Worm (Caenorhabditis elegans) whole organism, L4/young adult: ENCODE measurements around the gene F56D6.8.
"Not testable (repeated sequence)": the region's sequence is repeated elsewhere in the genome, so short reads cannot be mapped to it uniquely, and the experiment has no call there.

ENCODE experiments used
- W03F9.2 ChIP-seq: fragments of 150-350 bp; optimal IDR thresholded peaks from 2 replicates; lab custom pipeline; 2014; ENCODE audit warnings: missing biosample characterization, missing genetic modification characterization
- dao-5 ChIP-seq: sonication (generic microtip); optimal IDR thresholded peaks from 2 replicates; lab custom pipeline; 2016; ENCODE audit warnings: missing genotype, missing genetic modification characterization, moderate library complexity, missing compliant biosample characterization
- him-1 ChIP-seq: sonication (generic microtip); optimal IDR thresholded peaks from 2 replicates; lab custom pipeline; 2016; ENCODE audit warnings: missing genotype, missing genetic modification reagents, missing genetic modification characterization, missing compliant biosample characterization

The F56D6.8 gene

ce11 chrIV:3911848-3912247 lies 17.6 kb upstream of the F56D6.8 start, which contains the start of gene F56D6.18:
Gene F56D6.18, minus strand, starts transcription at chrIV:3911948.
- not testable (repeated sequence) for TF ChIP-seq W03F9.2, him-1, dao-5 (tag; lab: Kevin White, UChicago)

ce11 chrIV:3909114-3909513 lies 14.9 kb upstream of the F56D6.8 start, which contains the start of gene F56D6.13:
Gene F56D6.13, plus strand, starts transcription at chrIV:3909414.
- no peak for TF ChIP-seq dao-5 (tag; lab: Kevin White, UChicago)
- TF ChIP-seq W03F9.2 (tag; lab: Kevin White, UChicago), result no peak
- TF ChIP-seq him-1 (tag; lab: Kevin White, UChicago), result no peak

ce11 chrIV:3907506-3908188 lies 13.4 kb upstream of the F56D6.8 start, which contains the start of the genes F56D6.22 and F56D6.12:
Gene F56D6.22, minus strand, starts transcription at chrIV:3907606.
Gene F56D6.12, plus strand, starts transcription at chrIV:3908138.
- no peak for TF ChIP-seq W03F9.2 (tag; lab: Kevin White, UChicago)
- no peak for TF ChIP-seq dao-5 (tag; lab: Kevin White, UChicago)
- no peak for TF ChIP-seq him-1 (tag; lab: Kevin White, UChicago)

ce11 chrIV:3906393-3906792 lies 12.2 kb upstream of the F56D6.8 start, which contains the start of gene F56D6.11:
Gene F56D6.11, minus strand, starts transcription at chrIV:3906493.
- no peak for TF ChIP-seq W03F9.2 (tag; lab: Kevin White, UChicago)
- TF ChIP-seq him-1 (tag; lab: Kevin White, UChicago), result no peak
- no peak for TF ChIP-seq dao-5 (tag; lab: Kevin White, UChicago)

ce11 chrIV:3904620-3905019 lies 10.4 kb upstream of the F56D6.8 start, which contains the start of gene F56D6.21:
Gene F56D6.21, plus strand, starts transcription at chrIV:3904920.
- TF ChIP-seq W03F9.2 (tag; lab: Kevin White, UChicago), result no peak
- no peak for TF ChIP-seq him-1 (tag; lab: Kevin White, UChicago)
- no peak for TF ChIP-seq dao-5 (tag; lab: Kevin White, UChicago)

ce11 chrIV:3902955-3903354 lies 8.7 kb upstream of the F56D6.8 start, which contains the start of gene F56D6.6:
Gene F56D6.6, plus strand, starts transcription at chrIV:3903255.
- no peak for TF ChIP-seq W03F9.2 (tag; lab: Kevin White, UChicago)

ce11 chrIV:3899719-3900554 lies 5.7 kb upstream of the F56D6.8 start, which contains the start of gene srz-62:
Gene srz-62, plus strand, starts transcription at chrIV:3900504.
- no peak for TF ChIP-seq W03F9.2 (tag; lab: Kevin White, UChicago)
- TF ChIP-seq him-1 (tag; lab: Kevin White, UChicago), result no peak
- TF ChIP-seq dao-5 (tag; lab: Kevin White, UChicago), result no peak

DNA sequence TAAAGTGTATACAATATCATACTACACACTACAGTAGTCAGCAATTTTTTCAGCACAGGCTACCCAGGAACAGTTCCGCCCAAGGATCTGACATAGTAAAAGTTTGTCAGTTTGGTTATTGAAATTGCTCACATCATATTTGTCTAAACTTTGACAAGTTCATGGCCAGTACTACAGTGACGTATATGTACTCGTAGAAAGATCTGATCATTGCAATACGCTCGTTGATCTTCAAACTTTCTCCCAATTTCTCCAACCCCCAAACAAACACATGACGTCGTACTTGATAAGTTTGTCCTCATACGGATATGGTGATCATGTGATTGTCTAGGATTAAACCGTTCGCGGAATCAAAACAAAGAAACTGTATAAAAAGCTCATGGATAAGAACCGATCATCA lies 540 bp upstream of the F56D6.8 start, which contains the start of gene dct-8:
Gene dct-8 (plus strand): TSS at position 301 of the 400 bp plus-strand sequence.
- TF ChIP-seq him-1 (tag; lab: Kevin White, UChicago) (no peak), dao-5 (tag; lab: Kevin White, UChicago) (no peak), W03F9.2 (tag; lab: Kevin White, UChicago) (no peak)

DNA sequence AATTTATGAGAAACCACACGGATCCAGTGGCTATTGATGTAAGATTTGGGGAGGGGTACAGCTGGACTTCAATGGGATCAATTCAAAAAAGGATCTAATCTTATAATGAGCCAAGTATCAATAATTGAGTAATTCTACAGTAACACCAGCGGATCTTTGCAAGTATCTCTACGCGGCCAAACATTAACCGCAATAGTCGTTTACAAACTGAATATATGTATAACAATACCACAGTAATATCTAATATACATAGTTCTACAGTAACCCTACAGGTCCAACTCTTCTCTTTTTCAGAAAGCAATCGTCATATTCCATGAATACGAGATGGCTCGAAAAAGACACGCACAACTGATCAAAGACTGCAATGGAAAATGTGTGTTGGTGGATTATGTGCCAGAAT lies 2.2 kb downstream of the F56D6.8 start, which contains the start of gene F56D6.9:
Gene F56D6.9 (plus strand): TSS at position 301 of the 400 bp plus-strand sequence.
- TF ChIP-seq W03F9.2 (tag; lab: Kevin White, UChicago) (no peak), him-1 (tag; lab: Kevin White, UChicago) (no peak), dao-5 (tag; lab: Kevin White, UChicago) (no peak)

DNA sequence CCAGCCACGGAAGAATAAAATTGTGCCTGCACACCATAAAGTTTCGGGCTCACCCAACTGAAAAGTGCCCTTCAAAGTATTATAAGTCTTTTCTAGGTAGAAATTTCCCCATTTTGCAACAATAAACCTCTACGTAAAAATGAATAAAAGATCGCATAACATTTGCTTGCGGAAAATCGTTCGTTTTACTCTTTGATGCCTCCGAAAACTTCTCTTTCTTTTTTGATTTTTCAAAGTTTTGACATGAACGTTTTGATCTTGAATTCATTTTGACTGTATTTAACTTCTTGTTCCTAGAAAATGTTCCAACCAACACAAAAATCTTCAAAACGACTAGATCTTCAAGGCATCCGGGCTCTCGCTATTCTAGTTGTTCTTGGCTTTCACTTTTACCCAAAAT lies 5.3 kb downstream of the F56D6.8 start, which contains the start of gene oac-21:
Gene oac-21 (plus strand): TSS at position 301 of the 400 bp plus-strand sequence.
- no peak for TF ChIP-seq him-1 (tag; lab: Kevin White, UChicago)
- TF ChIP-seq W03F9.2 (tag; lab: Kevin White, UChicago), result no peak
- TF ChIP-seq dao-5 (tag; lab: Kevin White, UChicago), result no peak

DNA sequence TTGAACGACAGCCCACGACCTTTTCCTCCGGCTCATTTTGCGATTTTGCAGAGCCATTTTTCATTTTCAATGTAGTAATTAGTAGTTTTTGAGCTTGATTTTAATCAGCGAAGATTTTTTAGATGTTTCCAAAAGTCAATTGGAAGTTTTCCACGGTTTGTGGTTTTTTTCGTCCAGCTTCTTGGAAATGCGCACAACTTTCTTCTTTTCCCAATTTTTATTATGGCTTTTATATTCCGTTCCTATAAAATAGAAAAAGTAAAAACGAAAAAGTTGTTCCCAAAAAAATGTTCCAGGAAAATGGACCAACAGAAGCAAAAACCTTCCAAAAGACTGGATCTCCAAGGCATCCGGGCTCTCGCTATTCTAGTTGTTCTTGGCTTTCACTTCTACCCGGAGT lies 8.9 kb downstream of the F56D6.8 start, which contains the start of gene oac-22:
Gene oac-22 (plus strand): TSS at position 301 of the 400 bp plus-strand sequence.
- TF ChIP-seq dao-5 (tag; lab: Kevin White, UChicago) (no peak), W03F9.2 (tag; lab: Kevin White, UChicago) (no peak), him-1 (tag; lab: Kevin White, UChicago) (no peak)

ce11 chrIV:3881119-3881518 lies 13.1 kb downstream of the F56D6.8 start, which contains the start of the genes F37C4.8 and oac-23:
Gene F37C4.8, minus strand, starts transcription at chrIV:3881219.
Gene oac-23, plus strand, starts transcription at chrIV:3881441.
- no peak for TF ChIP-seq him-1 (tag; lab: Kevin White, UChicago)
- TF ChIP-seq W03F9.2 (tag; lab: Kevin White, UChicago), result no peak
- no peak for TF ChIP-seq dao-5 (tag; lab: Kevin White, UChicago)
